Fruit fly (Drosophila melanogaster): ENCODE results near the gene sina.

sina gene

DNA sequence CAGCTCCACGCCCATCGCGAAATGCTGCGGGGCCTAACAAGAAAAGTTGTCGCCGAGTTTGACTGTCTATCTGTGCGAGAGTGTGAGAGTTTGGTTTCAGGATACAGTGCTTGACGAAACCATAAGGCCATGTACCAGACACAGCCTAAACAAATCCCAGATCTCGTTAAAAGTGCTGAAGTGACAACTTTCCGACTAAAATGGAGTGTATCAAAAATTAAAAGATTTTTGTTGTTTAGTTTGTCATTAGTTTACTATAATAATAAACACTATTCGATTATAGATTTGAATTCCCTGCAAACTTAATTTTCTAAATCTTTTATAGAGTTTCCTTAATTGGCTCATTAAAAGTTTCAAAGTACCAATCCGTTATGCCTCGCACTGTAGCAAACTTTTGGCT lies 40.1 kb downstream of the sina start (continued):
- TF ChIP-seq NC2α (GFP tag; optimal IDR thresholded peaks at IDR 0.05) (no peak), Dip3 (GFP tag; optimal IDR thresholded peaks at IDR 0.05) (no peak), Six4 (GFP tag; optimal IDR thresholded peaks at IDR 0.05) (no peak), tio (GFP tag; optimal IDR thresholded peaks at IDR 0.05) (no peak), pros (GFP tag; optimal IDR thresholded peaks at IDR 0.05) (no peak), CG4854 (GFP tag; optimal IDR thresholded peaks at IDR 0.05) (no peak), CG12391 (tag; optimal IDR thresholded peaks at IDR 0.05) (no peak), CG12769 (tag; optimal IDR thresholded peaks at IDR 0.05) (peak; percentile 7), pzg (GFP tag; optimal IDR thresholded peaks at IDR 0.05) (no peak), pum (GFP tag; optimal IDR thresholded peaks at IDR 0.05) (no peak), Ptx1 (GFP tag; IDR thresholded peaks at IDR 0.05) (peak; percentile 41; the same call in 1 of the 2 replicates), dan (GFP tag; IDR thresholded peaks at IDR 0.05) (no peak), CG11695 (GFP tag; IDR thresholded peaks at IDR 0.05) (peak; percentile 59; the same call in 2 of the 3 replicates), crc (GFP tag; optimal IDR thresholded peaks at IDR 0.05) (no peak), D19B (GFP tag; optimal IDR thresholded peaks at IDR 0.05) (peak; percentile 30), CG11560 (tag; IDR thresholded peaks at IDR 0.05) (no peak), NC2β (GFP tag; optimal IDR thresholded peaks at IDR 0.05) (no peak), nau (GFP tag; optimal IDR thresholded peaks at IDR 0.05) (no peak), Atf6 (GFP tag; IDR thresholded peaks at IDR 0.05) (peak; percentile 10; the same call in 1 of the 2 replicates), Stat92E (GFP tag; optimal IDR thresholded peaks at IDR 0.05) (no peak), Usf (GFP tag; optimal IDR thresholded peaks at IDR 0.05) (no peak), sim (GFP tag; IDR thresholded peaks at IDR 0.05) (no peak), Deaf1 (tag; optimal IDR thresholded peaks at IDR 0.05) (no peak), cas (GFP tag; IDR thresholded peaks at IDR 0.05) (no peak), Nf-YC (tag; optimal IDR thresholded peaks at IDR 0.05) (no peak), lilli (GFP tag; optimal IDR thresholded peaks at IDR 0.05) (peak; percentile 36), CG15601 (tag; optimal IDR thresholded peaks at IDR 0.05) (no peak), hbn (GFP tag; IDR thresholded peaks at IDR 0.05; ENCODE audit: partially characterized antibody) (no peak), CG10274 (GFP tag; optimal IDR thresholded peaks at IDR 0.05) (no peak), lmd (GFP tag; IDR thresholded peaks at IDR 0.05) (peak; percentile 28; the same call in 1 of the 2 replicates), ci (GFP tag; IDR thresholded peaks at IDR 0.05) (no peak), CG2875 (GFP tag; optimal IDR thresholded peaks at IDR 0.05) (no peak), dati (GFP tag; IDR thresholded peaks at IDR 0.05) (no peak), scrt (GFP tag; optimal IDR thresholded peaks at IDR 0.05) (no peak), CG2116 (GFP tag; optimal IDR thresholded peaks at IDR 0.05) (no peak), E2f1 (GFP tag; IDR thresholded peaks at IDR 0.05) (no peak), so (GFP tag; IDR thresholded peaks at IDR 0.05) (no peak), gem (tag; optimal IDR thresholded peaks at IDR 0.05) (peak; percentile 54), ase (GFP tag; IDR thresholded peaks at IDR 0.05) (no peak), Oli (tag; optimal IDR thresholded peaks at IDR 0.05) (peak; percentile 1), CG9727 (GFP tag; optimal IDR thresholded peaks at IDR 0.05) (peak; percentile 9), Hmx (GFP tag; optimal IDR thresholded peaks at IDR 0.05) (no peak), lab (GFP tag; optimal IDR thresholded peaks at IDR 0.05) (peak; percentile 64), CG10654 (GFP tag; optimal IDR thresholded peaks at IDR 0.05) (no peak), btn (GFP tag; optimal IDR thresholded peaks at IDR 0.05) (no peak), tap (tag; optimal IDR thresholded peaks at IDR 0.05) (no peak), CG17385 (GFP tag; optimal IDR thresholded peaks at IDR 0.05) (peak; percentile 38), Rx (GFP tag; IDR thresholded peaks at IDR 0.05) (no peak), al (GFP tag; IDR thresholded peaks at IDR 0.05) (0 out of 2 replicates have a peak, but pooled peaks have one; percentile 9), Neu2 (GFP tag; optimal IDR thresholded peaks at IDR 0.05; ENCODE audit: borderline replicate concordance) (no peak), Dek (tag; optimal IDR thresholded peaks at IDR 0.05) (peak; percentile 7), CG2712 (tag; optimal IDR thresholded peaks at IDR 0.05) (no peak)
